Fruit fly (Drosophila melanogaster) whole organism, prepupa: ENCODE measurements around the gene CG7484.

Source experiments
- Blimp-1 ChIP-seq: fragments of 200-800 bp; sonication (Bioruptor generic); optimal IDR thresholded peaks from 3 replicates; lab custom pipeline; 2017; ENCODE audit warnings: missing biosample characterization, missing genetic modification characterization, mild to moderate bottlenecking, moderate library complexity, missing genetic modification reagents
- CG10631 ChIP-seq: fragments of 200-800 bp; sonication (Bioruptor generic); optimal IDR thresholded peaks from 2 replicates; lab custom pipeline; 2016; ENCODE audit warnings: missing biosample characterization, missing genetic modification characterization
- CG10669 ChIP-seq: fragments of 200-800 bp; sonication (Bioruptor generic); optimal IDR thresholded peaks from 3 replicates; lab custom pipeline; 2018; ENCODE audit warnings: missing biosample characterization, mild to moderate bottlenecking, missing genetic modification characterization, moderate library complexity
- CG11294 ChIP-seq: fragments of 200-800 bp; sonication (Bioruptor generic); IDR thresholded peaks from 2 replicates; pipeline ENCODE4 v1.3.6; 2022; ENCODE audit warnings: missing biosample characterization, missing genetic modification characterization
- CG11762 ChIP-seq: fragments of 200-800 bp; sonication (Bioruptor generic); optimal IDR thresholded peaks from 3 replicates; lab custom pipeline; 2016; ENCODE audit warnings: missing biosample characterization, missing genetic modification characterization; ENCODE audit not compliant: insufficient read depth
- CG1621 ChIP-seq: fragments of 200-800 bp; sonication (Bioruptor generic); optimal IDR thresholded peaks from 3 replicates; lab custom pipeline; 2018; ENCODE audit warnings: missing biosample characterization, mild to moderate bottlenecking, missing genetic modification characterization
- CG16779 ChIP-seq: fragments of 200-800 bp; sonication (Bioruptor generic); optimal IDR thresholded peaks from 3 replicates; lab custom pipeline; 2017; ENCODE audit warnings: missing biosample characterization, mild to moderate bottlenecking, missing genetic modification characterization
- CG3032 ChIP-seq: fragments of 200-800 bp; optimal IDR thresholded peaks from 2 replicates; lab custom pipeline; 2019; ENCODE audit warnings: missing biosample characterization, mild to moderate bottlenecking, missing genetic modification characterization, moderate library complexity
- CG31627 ChIP-seq: fragments of 200-800 bp; sonication (Bioruptor generic); optimal IDR thresholded peaks from 3 replicates; lab custom pipeline; 2016; ENCODE audit warnings: missing biosample characterization, missing genetic modification characterization
- CG32006 ChIP-seq: fragments of 200-800 bp; sonication (Bioruptor generic); optimal IDR thresholded peaks from 3 replicates; lab custom pipeline; 2017; ENCODE audit warnings: missing biosample characterization, mild to moderate bottlenecking, missing genetic modification characterization
- CG34406 ChIP-seq: fragments of 200-800 bp; sonication (Bioruptor generic); optimal IDR thresholded peaks from 3 replicates; lab custom pipeline; 2016; ENCODE audit warnings: missing biosample characterization, missing genetic modification characterization
- CG4318 ChIP-seq: fragments of 200-800 bp; sonication (Bioruptor generic); optimal IDR thresholded peaks from 3 replicates; lab custom pipeline; 2017; ENCODE audit warnings: missing biosample characterization, mild to moderate bottlenecking, missing genetic modification characterization
- CG6163 ChIP-seq: fragments of 200-800 bp; sonication (Bioruptor generic); IDR thresholded peaks from 3 replicates; pipeline ENCODE4 v1.3.6; 2022; ENCODE audit warnings: missing biosample characterization, missing genetic modification characterization
- CG6276 ChIP-seq: fragments of 200-800 bp; sonication (Bioruptor generic); optimal IDR thresholded peaks from 2 replicates; lab custom pipeline; 2017; ENCODE audit warnings: missing biosample characterization, mild to moderate bottlenecking, missing genetic modification characterization
- CG6792 ChIP-seq: fragments of 200-800 bp; sonication (Bioruptor generic); optimal IDR thresholded peaks from 3 replicates; lab custom pipeline; 2016; ENCODE audit warnings: missing biosample characterization, missing genetic modification characterization
- CG6808 ChIP-seq: fragments of 200-800 bp; sonication (Bioruptor generic); optimal IDR thresholded peaks from 3 replicates; lab custom pipeline; 2017; ENCODE audit warnings: missing biosample characterization, missing genetic modification characterization, mild to moderate bottlenecking, moderate library complexity, missing genetic modification reagents
- CG6854 ChIP-seq: fragments of 200-800 bp; sonication (Bioruptor generic); optimal IDR thresholded peaks from 2 replicates; lab custom pipeline; 2017; ENCODE audit warnings: missing biosample characterization, mild to moderate bottlenecking, missing genetic modification characterization
- CG7368 ChIP-seq: fragments of 200-800 bp; sonication (Bioruptor generic); optimal IDR thresholded peaks from 3 replicates; lab custom pipeline; 2016; ENCODE audit warnings: missing biosample characterization, missing genetic modification characterization
- CG8119 ChIP-seq: fragments of 200-800 bp; sonication (Bioruptor generic); IDR thresholded peaks from 3 replicates; pipeline ENCODE4 v1.3.6; 2022; ENCODE audit warnings: missing biosample characterization, missing genetic modification characterization
- CG8319 ChIP-seq: fragments of 200-800 bp; sonication (Bioruptor generic); optimal IDR thresholded peaks from 3 replicates; lab custom pipeline; 2016; ENCODE audit warnings: missing biosample characterization, missing genetic modification characterization
- CG9139 ChIP-seq: fragments of 200-800 bp; sonication (Bioruptor generic); optimal IDR thresholded peaks from 3 replicates; lab custom pipeline; 2017; ENCODE audit warnings: missing biosample characterization, mild to moderate bottlenecking, missing genetic modification characterization
- Eip75B ChIP-seq: fragments of 200-800 bp; sonication (Bioruptor generic); optimal IDR thresholded peaks from 3 replicates; lab custom pipeline; 2016; ENCODE audit warnings: missing biosample characterization, missing genetic modification characterization
- Eip78C ChIP-seq: fragments of 200-800 bp; sonication (Bioruptor generic); peaks from one replicate; lab custom pipeline; 2016; ENCODE audit warnings: missing biosample characterization, missing genetic modification characterization
- Eip93F ChIP-seq: fragments of 200-800 bp; sonication (Bioruptor generic); optimal IDR thresholded peaks from 2 replicates; lab custom pipeline; 2016; ENCODE audit warnings: missing biosample characterization, mild to moderate bottlenecking, missing genetic modification characterization
- Ets21C ChIP-seq: fragments of 200-800 bp; sonication (Bioruptor generic); optimal IDR thresholded peaks from 3 replicates; lab custom pipeline; 2016; ENCODE audit warnings: missing biosample characterization, missing genetic modification characterization
- Ets96B ChIP-seq: fragments of 200-800 bp; optimal IDR thresholded peaks from 2 replicates; lab custom pipeline; 2019; ENCODE audit warnings: missing biosample characterization, mild to moderate bottlenecking, missing genetic modification characterization, moderate library complexity
- Hr38 ChIP-seq: sonication (Bioruptor generic); optimal IDR thresholded peaks from 2 replicates; lab custom pipeline; 2016; ENCODE audit warnings: missing biosample characterization, missing genetic modification characterization
- Hr39 ChIP-seq: fragments of 200-800 bp; sonication (Bioruptor generic); optimal IDR thresholded peaks from 2 replicates; lab custom pipeline; 2016; ENCODE audit warnings: missing biosample characterization, missing genetic modification characterization
- Hr4 ChIP-seq: fragments of 200-800 bp; sonication (Bioruptor generic); optimal IDR thresholded peaks from 3 replicates; lab custom pipeline; 2016; ENCODE audit warnings: missing biosample characterization, missing genetic modification characterization
- Lpt ChIP-seq: fragments of 200-800 bp; sonication (Bioruptor generic); optimal IDR thresholded peaks from 3 replicates; lab custom pipeline; 2016; ENCODE audit warnings: missing biosample characterization, missing genetic modification characterization
- Met ChIP-seq: fragments of 200-800 bp; sonication (Bioruptor generic); optimal IDR thresholded peaks from 3 replicates; lab custom pipeline; 2016; ENCODE audit warnings: missing biosample characterization, missing genetic modification characterization
- OdsH ChIP-seq: fragments of 200-800 bp; sonication (Bioruptor generic); optimal IDR thresholded peaks from 3 replicates; lab custom pipeline; 2016; ENCODE audit warnings: missing biosample characterization, missing genetic modification characterization
- Smox ChIP-seq: fragments of 200-800 bp; sonication (Bioruptor generic); optimal IDR thresholded peaks from 3 replicates; lab custom pipeline; 2016; ENCODE audit warnings: missing biosample characterization, missing genetic modification characterization
- Sox102F ChIP-seq: fragments of 200-800 bp; sonication (Bioruptor generic); optimal IDR thresholded peaks from 2 replicates; lab custom pipeline; 2016; ENCODE audit warnings: missing biosample characterization, mild to moderate bottlenecking, missing genetic modification characterization
- Sox14 ChIP-seq: fragments of 200-800 bp; sonication (Bioruptor generic); optimal IDR thresholded peaks from 3 replicates; lab custom pipeline; 2016; ENCODE audit warnings: missing biosample characterization, missing genetic modification characterization
- achi ChIP-seq: fragments of 200-800 bp; sonication (Bioruptor generic); optimal IDR thresholded peaks from 3 replicates; lab custom pipeline; 2016; ENCODE audit warnings: missing biosample characterization, missing genetic modification characterization
- acj6 ChIP-seq: fragments of 200-800 bp; sonication (Bioruptor generic); optimal IDR thresholded peaks from 3 replicates; lab custom pipeline; 2016; ENCODE audit warnings: missing biosample characterization, missing genetic modification characterization
- cyc ChIP-seq: fragments of 200-800 bp; sonication (Bioruptor generic); optimal IDR thresholded peaks from 3 replicates; lab custom pipeline; 2016; ENCODE audit warnings: missing biosample characterization, missing genetic modification characterization
- dac ChIP-seq: fragments of 200-800 bp; sonication (Bioruptor generic); optimal IDR thresholded peaks from 2 replicates; lab custom pipeline; 2017; ENCODE audit warnings: missing biosample characterization, mild to moderate bottlenecking, missing genetic modification characterization
- dsx ChIP-seq: fragments of 200-800 bp; optimal IDR thresholded peaks from 3 replicates; lab custom pipeline; 2019; ENCODE audit warnings: missing biosample characterization, mild to moderate bottlenecking, missing genetic modification characterization, moderate library complexity; ENCODE audit not compliant: poor library complexity, severe bottlenecking
- eg ChIP-seq: fragments of 200-800 bp; sonication (Bioruptor generic); IDR thresholded peaks from 3 replicates; pipeline ENCODE4 v1.3.6; 2022; ENCODE audit warnings: missing biosample characterization, missing genetic modification characterization
- esn ChIP-seq: fragments of 200-800 bp; sonication (Bioruptor generic); optimal IDR thresholded peaks from 2 replicates; lab custom pipeline; 2016; ENCODE audit warnings: missing biosample characterization, mild to moderate bottlenecking, missing genetic modification characterization, moderate library complexity
- fkh ChIP-seq: fragments of 200-800 bp; sonication (Bioruptor generic); optimal IDR thresholded peaks from 3 replicates; lab custom pipeline; 2017; ENCODE audit warnings: missing biosample characterization, mild to moderate bottlenecking, missing genetic modification characterization, moderate library complexity
- lz ChIP-seq: fragments of 200-800 bp; sonication (Bioruptor generic); optimal IDR thresholded peaks from 3 replicates; lab custom pipeline; 2016; ENCODE audit warnings: missing biosample characterization, missing genetic modification characterization
- net ChIP-seq: fragments of 200-800 bp; sonication (Bioruptor generic); optimal IDR thresholded peaks from 3 replicates; lab custom pipeline; 2016; ENCODE audit warnings: missing biosample characterization, missing genetic modification characterization
- pdm3 ChIP-seq: fragments of 200-800 bp; sonication (Bioruptor generic); optimal IDR thresholded peaks from 3 replicates; lab custom pipeline; 2016; ENCODE audit warnings: missing biosample characterization, missing genetic modification characterization
- salr ChIP-seq, 2 experiments: fragments of 200-800 bp; sonication (Bioruptor generic); optimal IDR thresholded peaks; 3 replicates each; lab custom pipeline; 2016 to 2018; ENCODE audit warnings: missing biosample characterization in 2 of 2, missing genetic modification characterization in 2 of 2, mild to moderate bottlenecking in 1 of 2
- spab ChIP-seq: fragments of 200-800 bp; sonication (Bioruptor generic); optimal IDR thresholded peaks from 2 replicates; lab custom pipeline; 2017; ENCODE audit warnings: missing biosample characterization, mild to moderate bottlenecking, missing genetic modification characterization, missing genetic modification reagents
- svp ChIP-seq: fragments of 200-800 bp; sonication (Bioruptor generic); peaks from one replicate; lab custom pipeline; 2016; ENCODE audit warnings: missing biosample characterization, missing genetic modification characterization
- topi ChIP-seq: fragments of 200-800 bp; sonication (Bioruptor generic); optimal IDR thresholded peaks from 3 replicates; lab custom pipeline; 2016; ENCODE audit warnings: missing biosample characterization, missing genetic modification characterization
- vri ChIP-seq: fragments of 200-800 bp; sonication (Bioruptor generic); optimal IDR thresholded peaks from 3 replicates; lab custom pipeline; 2016; ENCODE audit warnings: missing biosample characterization, mild to moderate bottlenecking, missing genetic modification characterization

The CG7484 gene

DNA sequence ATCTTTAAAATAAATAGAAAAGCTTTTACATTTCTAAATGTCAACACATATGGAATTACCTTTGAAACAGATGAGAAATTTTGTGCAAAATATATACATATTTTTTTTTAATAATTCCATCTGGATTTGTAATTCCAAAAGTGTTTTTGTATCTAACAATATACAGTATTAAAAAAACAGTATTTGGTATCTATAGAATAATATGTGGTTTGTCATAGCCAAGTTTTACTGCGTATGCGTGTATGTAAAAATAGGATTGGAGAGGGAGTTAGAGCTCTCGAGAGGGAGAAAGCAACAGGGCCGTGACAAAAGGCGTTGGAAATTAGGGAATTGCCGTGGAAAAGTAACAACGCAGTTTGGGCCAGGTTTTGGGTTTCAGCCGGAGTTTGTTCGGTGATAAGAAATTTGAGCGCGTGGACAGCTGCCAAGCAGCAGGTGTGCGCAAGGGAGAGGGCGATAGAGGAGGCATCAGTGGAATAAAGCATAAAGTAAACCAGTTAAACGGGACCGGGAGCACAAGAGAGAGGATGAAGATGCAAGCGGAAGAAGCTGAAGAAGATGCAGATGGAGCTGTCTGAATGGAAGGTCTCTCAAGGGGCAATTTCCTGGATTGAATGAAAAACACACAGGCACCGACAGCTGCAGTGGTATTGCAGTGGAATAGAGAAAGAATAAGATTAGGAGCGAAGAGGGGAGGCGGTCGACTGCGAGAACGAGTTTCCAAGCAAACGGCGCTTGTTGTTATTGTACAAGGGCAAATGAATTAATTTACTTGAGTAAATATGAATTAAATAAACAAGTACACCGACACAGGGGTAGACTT, 1.3 kb upstream of the CG7484 start:
- TF ChIP-seq CG10631: peak; percentile 7
- TF ChIP-seq cyc (GFP tag; lab: Kevin White, UChicago): peak; percentile 28
- peak; percentile 77 for TF ChIP-seq Eip78C (GFP tag; lab: Kevin White, UChicago)
- TF ChIP-seq CG31627 (GFP tag; lab: Kevin White, UChicago): no peak
- TF ChIP-seq Ets21C (GFP tag; lab: Kevin White, UChicago): no peak
- TF ChIP-seq spab (GFP tag; lab: Kevin White, UChicago): no peak
- TF ChIP-seq CG6163: peak; percentile 31; the same call in 1 of the 3 replicates
- peak; percentile 56 for TF ChIP-seq vri (GFP tag; lab: Kevin White, UChicago)
- TF ChIP-seq Hr39: no peak
- TF ChIP-seq lz (GFP tag; lab: Kevin White, UChicago): peak; percentile 0
- TF ChIP-seq Sox102F: no peak
- no peak for TF ChIP-seq Sox14 (GFP tag; lab: Kevin White, UChicago)
- no peak for TF ChIP-seq acj6
- peak; percentile 21 for TF ChIP-seq Hr4 (GFP tag; lab: Kevin White, UChicago)
- TF ChIP-seq topi (GFP tag; lab: Kevin White, UChicago): peak; percentile 35
- TF ChIP-seq salr (GFP tag; optimal IDR thresholded peaks at IDR 0.05; lab: Kevin White, UChicago): no peak
- TF ChIP-seq dac: no peak
- TF ChIP-seq Hr38 (GFP tag; lab: Kevin White, UChicago): no peak
- TF ChIP-seq CG6808 (GFP tag; lab: Kevin White, UChicago): peak; percentile 13
- TF ChIP-seq CG34406 (GFP tag; lab: Kevin White, UChicago): no peak
- peak; percentile 44 for TF ChIP-seq CG6792 (GFP tag; lab: Kevin White, UChicago)
- TF ChIP-seq CG8119 (GFP tag; lab: Robert Waterston, UW): no peak
- peak; percentile 13 for TF ChIP-seq net (GFP tag; lab: Kevin White, UChicago)
- TF ChIP-seq dsx (GFP tag; lab: Kevin White, UChicago): no peak
- TF ChIP-seq CG11294 (GFP tag; lab: Robert Waterston, UW): no peak
- no peak for TF ChIP-seq pdm3 (GFP tag; lab: Kevin White, UChicago)
- TF ChIP-seq CG8319 (GFP tag; lab: Kevin White, UChicago): no peak
- TF ChIP-seq fkh (GFP tag; lab: Kevin White, UChicago): peak; percentile 90
- peak; percentile 42 for TF ChIP-seq CG11762 (GFP tag; lab: Kevin White, UChicago)
- no peak for TF ChIP-seq eg (GFP tag; lab: Robert Waterston, UW)
- TF ChIP-seq CG7368 (GFP tag; lab: Kevin White, UChicago): peak; percentile 41
- TF ChIP-seq achi (GFP tag; lab: Kevin White, UChicago): peak; percentile 0
- TF ChIP-seq CG4318 (GFP tag; lab: Kevin White, UChicago): no peak
- peak; percentile 6 for TF ChIP-seq Smox (GFP tag; lab: Kevin White, UChicago)
- TF ChIP-seq Ets96B (tag; lab: Kevin White, UChicago): no peak
- peak; percentile 35 for TF ChIP-seq CG1621
- TF ChIP-seq OdsH (GFP tag; lab: Kevin White, UChicago): peak; percentile 14
- peak; percentile 64 for TF ChIP-seq svp (GFP tag; lab: Kevin White, UChicago)
- TF ChIP-seq esn: no peak
- TF ChIP-seq CG3032 (tag; lab: Kevin White, UChicago): no peak
- no peak for TF ChIP-seq CG9139
- TF ChIP-seq Eip93F (GFP tag; lab: Kevin White, UChicago): no peak
- peak; percentile 59 for TF ChIP-seq CG10669 (GFP tag; lab: Kevin White, UChicago)
- TF ChIP-seq CG6854 (GFP tag; lab: Kevin White, UChicago): peak; percentile 53
- TF ChIP-seq CG6276 (GFP tag; lab: Kevin White, UChicago): no peak
- TF ChIP-seq CG32006 (GFP tag; lab: Kevin White, UChicago): peak; percentile 32
- peak; percentile 14 for TF ChIP-seq Met (GFP tag; lab: Kevin White, UChicago)
- no peak for TF ChIP-seq Lpt
- TF ChIP-seq Blimp-1 (GFP tag; lab: Kevin White, UChicago): peak; percentile 33
- no peak for TF ChIP-seq CG16779 (tag; lab: Kevin White, UChicago)
- peak; percentile 46 for TF ChIP-seq Eip75B (GFP tag; lab: Kevin White, UChicago)
